Fruit fly (Drosophila melanogaster) whole organism, embryonic: ENCODE measurements around the gene Actn.

Source experiments
- BEAF-32 ChIP-seq: fragments of 200-800 bp; sonication (Bioruptor generic); optimal IDR thresholded peaks from 3 replicates; lab custom pipeline; 2017; ENCODE audit warnings: missing biosample characterization, missing genetic modification characterization, mild to moderate bottlenecking, moderate library complexity, missing genetic modification reagents
- CG11560 ChIP-seq: fragments of 200-800 bp; sonication (Bioruptor generic); IDR thresholded peaks from 3 replicates; pipeline ENCODE4 v1.3.6; 2022; ENCODE audit warnings: missing biosample characterization, missing genetic modification characterization
- CG31388 ChIP-seq: fragments of 200-800 bp; sonication (Bioruptor generic); optimal IDR thresholded peaks from 2 replicates; lab custom pipeline; 2016; ENCODE audit warnings: missing biosample characterization, missing genetic modification characterization
- Doc3 ChIP-seq: fragments of 200-800 bp; sonication (Bioruptor generic); IDR thresholded peaks from 3 replicates; pipeline ENCODE4 v1.3.6; 2022; ENCODE audit warnings: missing biosample characterization, missing genetic modification characterization; ENCODE audit not compliant: partially characterized antibody
- Hsf ChIP-seq: fragments of 200-800 bp; sonication (Bioruptor generic); optimal IDR thresholded peaks from 3 replicates; lab custom pipeline; 2016; ENCODE audit warnings: missing biosample characterization, missing genetic modification characterization
- Pdp1 ChIP-seq, 2 experiments: fragments of 200-800 bp; sonication (Bioruptor generic); optimal IDR thresholded peaks; 3 replicates each; lab custom pipeline; 2016; ENCODE audit warnings: missing biosample characterization in 2 of 2, missing genetic modification characterization in 2 of 2, mild to moderate bottlenecking in 1 of 2, moderate library complexity in 1 of 2
- ap ChIP-seq: fragments of 200-800 bp; sonication (Bioruptor generic); IDR thresholded peaks from 2 replicates; pipeline ENCODE4 v1.3.6; 2022; ENCODE audit warnings: missing biosample characterization, missing genetic modification characterization
- en ChIP-seq: fragments of 200-800 bp; sonication (Bioruptor generic); optimal IDR thresholded peaks from 2 replicates; lab custom pipeline; 2016; ENCODE audit warnings: missing biosample characterization, missing genetic modification characterization
- fu2 ChIP-seq: fragments of 200-800 bp; sonication (Bioruptor generic); optimal IDR thresholded peaks from 2 replicates; lab custom pipeline; 2016; ENCODE audit warnings: missing biosample characterization, missing genetic modification characterization
- pho ChIP-seq: fragments of 200-800 bp; sonication (Bioruptor generic); optimal IDR thresholded peaks from 2 replicates; lab custom pipeline; 2016; ENCODE audit warnings: missing biosample characterization, missing genetic modification characterization

dm6 chrX:2088798-2089197 lies 46.7 kb upstream of the Actn start:
- TF ChIP-seq Doc3 (GFP tag; lab: Robert Waterston, UW), result no peak
- no peak for TF ChIP-seq fu2 (GFP tag; lab: Kevin White, UChicago)
- TF ChIP-seq ap (GFP tag; lab: Robert Waterston, UW), result no peak
- TF ChIP-seq CG31388 (GFP tag; lab: Kevin White, UChicago), result no peak
- no peak for TF ChIP-seq CG11560
- TF ChIP-seq BEAF-32 (GFP tag; lab: Kevin White, UChicago), result no peak
- TF ChIP-seq Pdp1 (GFP tag; optimal IDR thresholded peaks at IDR 0.05; lab: Kevin White, UChicago), result no peak
- TF ChIP-seq pho (GFP tag; lab: Kevin White, UChicago), result no peak
- no peak for TF ChIP-seq Hsf (GFP tag; lab: Kevin White, UChicago)
- no peak for TF ChIP-seq en (GFP tag; lab: Kevin White, UChicago)
